Fruit fly (Drosophila melanogaster) whole organism, larva: ENCODE results near the gene CG42540.

Experiments
- noc ChIP-seq: fragments of 200-800 bp; sonication (Bioruptor generic); optimal IDR thresholded peaks from 3 replicates; lab custom pipeline; 2019; ENCODE audit warnings: missing biosample characterization, mild to moderate bottlenecking, missing genetic modification characterization, moderate library complexity

The CG42540 gene

DNA sequence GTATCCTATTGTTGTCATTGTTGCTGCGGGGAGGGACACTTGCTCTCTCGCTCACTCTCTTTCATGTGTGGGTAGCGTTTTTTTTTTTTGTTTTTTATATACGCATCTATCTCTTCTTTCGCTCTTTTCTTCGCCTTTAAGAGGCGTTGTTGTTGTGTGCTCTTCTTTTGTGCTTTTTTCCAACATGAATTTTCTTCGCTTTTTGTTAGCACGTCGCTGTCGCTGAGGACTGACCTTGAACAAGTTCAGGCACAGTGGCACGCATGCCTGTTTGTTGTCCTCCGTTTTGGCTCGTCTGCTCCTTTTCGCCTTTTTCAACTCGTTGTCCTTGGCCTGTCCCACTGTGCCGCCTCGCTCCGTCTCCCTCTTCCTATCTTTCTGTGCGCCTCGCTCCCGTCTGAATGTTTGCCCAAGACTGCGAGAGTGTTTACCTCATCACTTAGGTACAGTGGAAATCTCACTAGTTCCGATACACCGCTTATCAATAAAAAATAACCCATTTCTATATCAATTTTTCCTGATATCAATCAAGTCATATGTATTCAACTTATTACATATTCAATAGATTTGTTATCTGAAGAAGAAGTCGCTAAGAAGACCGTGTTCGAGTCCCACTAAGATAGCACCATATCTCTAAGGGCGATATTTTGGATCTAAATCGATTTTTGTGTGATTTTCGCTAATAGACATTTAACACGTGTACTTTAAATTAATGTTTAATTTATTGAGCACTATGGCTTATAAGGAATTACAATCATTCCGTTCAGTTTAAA, 12.7 kb upstream of the CG42540 start:
- TF ChIP-seq noc (tag; lab: Kevin White, UChicago), result peak; percentile 34

DNA sequence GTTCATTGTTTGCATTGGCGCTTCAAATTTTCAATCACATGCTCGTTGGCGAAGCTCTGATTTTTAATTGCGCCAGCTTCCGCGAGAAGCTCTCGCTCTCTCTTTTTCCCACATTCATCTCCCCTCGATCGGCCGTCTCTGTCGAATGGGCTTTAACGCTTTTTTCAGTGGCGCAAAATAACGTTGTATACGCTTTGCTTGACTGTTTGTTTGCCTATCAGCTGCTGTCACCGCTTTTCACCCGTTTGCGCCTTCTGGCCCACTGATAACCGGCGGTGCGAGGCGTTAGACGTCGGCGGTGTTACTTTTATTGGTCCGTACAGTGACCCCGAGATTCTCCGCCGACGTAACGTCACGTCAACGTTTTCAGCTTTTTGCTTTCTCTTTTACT, 12.1 kb upstream of the CG42540 start:
- no peak for TF ChIP-seq noc (tag; lab: Kevin White, UChicago)

- no peak for TF ChIP-seq noc (tag; lab: Kevin White, UChicago)
These were observed 11.3 kb upstream of the CG42540 start for dm6 chr3L:4544633-4545032.

DNA sequence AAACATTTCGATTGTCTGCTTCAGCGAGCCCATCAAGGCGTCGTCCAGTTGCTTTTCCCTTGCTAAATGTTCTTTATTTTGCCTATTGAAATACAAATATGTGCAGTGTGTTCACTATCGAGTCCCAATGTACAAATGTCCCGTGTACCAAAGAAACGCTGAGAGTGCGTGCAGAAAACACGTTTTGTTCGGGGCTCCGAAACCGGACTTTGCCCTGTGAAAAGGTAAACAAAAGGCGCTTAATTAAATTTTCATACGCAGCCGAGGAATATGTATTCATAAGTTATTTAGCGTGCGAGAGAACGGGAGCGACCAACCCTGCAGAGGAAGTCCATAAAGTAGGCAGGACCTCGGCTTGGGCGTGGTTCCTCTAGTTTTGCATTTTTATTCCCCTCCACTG, 10.7 kb upstream of the CG42540 start:
- no peak for TF ChIP-seq noc (tag; lab: Kevin White, UChicago)

- no peak for TF ChIP-seq noc (tag; lab: Kevin White, UChicago)
These were observed 10.2 kb upstream of the CG42540 start for dm6 chr3L:4545731-4546130.

- no peak for TF ChIP-seq noc (tag; lab: Kevin White, UChicago)
These were observed 9.2 kb upstream of the CG42540 start for dm6 chr3L:4546650-4547049.

dm6 chr3L:4548380-4548779, 7.5 kb upstream of the CG42540 start:
- no peak for TF ChIP-seq noc (tag; lab: Kevin White, UChicago)

dm6 chr3L:4549341-4549740, 6.5 kb upstream of the CG42540 start:
- TF ChIP-seq noc (tag; lab: Kevin White, UChicago), result no peak

dm6 chr3L:4550153-4550802, 5.6 kb upstream of the CG42540 start:
- TF ChIP-seq noc (tag; lab: Kevin White, UChicago), result peak; percentile 7

dm6 chr3L:4551810-4552209, 4.1 kb upstream of the CG42540 start:
- TF ChIP-seq noc (tag; lab: Kevin White, UChicago), result no peak

dm6 chr3L:4553395-4553794, 2.5 kb upstream of the CG42540 start:
- no peak for TF ChIP-seq noc (tag; lab: Kevin White, UChicago)

DNA sequence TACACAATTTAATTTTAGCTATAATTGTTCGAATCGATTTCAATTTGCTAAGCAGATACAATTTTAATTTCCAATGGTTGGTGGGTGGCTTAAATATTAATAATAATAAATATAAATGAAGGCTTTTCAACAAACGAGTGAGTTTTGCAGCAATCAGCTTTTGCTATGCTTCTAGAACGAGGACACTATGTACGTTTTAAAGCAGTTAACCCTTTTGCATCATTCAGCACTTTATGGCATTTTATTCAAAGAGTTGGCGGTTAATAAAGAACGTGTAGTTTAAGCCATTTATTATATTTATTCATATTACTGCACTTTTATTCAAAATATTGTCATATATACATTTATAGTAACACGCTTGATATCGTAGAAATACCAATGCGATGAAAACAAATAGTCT, 1.7 kb upstream of the CG42540 start:
- TF ChIP-seq noc (tag; lab: Kevin White, UChicago), result no peak

DNA sequence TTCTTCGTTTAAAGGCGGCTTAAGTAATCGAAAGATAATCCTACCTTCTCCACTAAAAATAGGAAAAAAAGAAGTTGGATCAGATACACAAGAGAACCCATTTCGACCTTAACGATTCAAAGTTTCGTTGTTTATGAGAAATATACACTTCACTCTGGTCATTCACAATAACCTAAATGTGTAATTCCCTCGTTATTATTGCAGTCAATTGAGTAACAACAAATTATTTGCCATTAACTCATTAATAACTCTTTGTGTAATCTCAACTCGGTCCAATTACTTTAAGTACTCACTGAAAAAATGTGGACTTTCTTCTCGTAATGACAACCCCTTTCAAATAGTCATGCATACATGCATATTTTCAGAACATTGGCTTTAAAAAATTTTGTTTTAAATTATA, 751 bp upstream of the CG42540 start, which contains the start of gene CG33777:
Gene CG33777, minus strand, starts transcription at position 101 of the 400 bp plus-strand sequence.
- no peak for TF ChIP-seq noc (tag; lab: Kevin White, UChicago)

- no peak for TF ChIP-seq noc (tag; lab: Kevin White, UChicago)
These were observed 1.0 kb downstream of the CG42540 start for dm6 chr3L:4556831-4557355.

DNA sequence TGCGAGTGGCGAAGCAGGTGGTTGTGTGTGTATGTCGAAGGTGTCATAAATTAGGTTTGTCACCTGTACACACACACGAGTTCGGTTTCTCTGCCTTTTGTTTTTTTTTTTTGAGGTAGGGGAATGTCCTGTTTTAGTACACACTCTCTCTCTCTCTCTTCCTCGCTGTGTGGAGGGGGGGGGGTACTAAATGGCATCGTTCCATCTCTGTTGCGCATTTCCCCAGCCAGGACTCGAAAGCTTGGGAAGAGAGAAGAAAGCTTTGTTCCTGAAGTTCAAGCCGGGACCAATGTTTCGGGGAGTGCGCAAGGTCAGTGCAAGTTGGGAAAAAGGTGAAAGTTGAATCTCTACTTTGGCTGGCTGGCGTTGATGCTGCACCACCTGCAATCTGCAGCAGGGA, 18.6 kb downstream of the CG42540 start:
- TF ChIP-seq noc (tag; lab: Kevin White, UChicago), result no peak

DNA sequence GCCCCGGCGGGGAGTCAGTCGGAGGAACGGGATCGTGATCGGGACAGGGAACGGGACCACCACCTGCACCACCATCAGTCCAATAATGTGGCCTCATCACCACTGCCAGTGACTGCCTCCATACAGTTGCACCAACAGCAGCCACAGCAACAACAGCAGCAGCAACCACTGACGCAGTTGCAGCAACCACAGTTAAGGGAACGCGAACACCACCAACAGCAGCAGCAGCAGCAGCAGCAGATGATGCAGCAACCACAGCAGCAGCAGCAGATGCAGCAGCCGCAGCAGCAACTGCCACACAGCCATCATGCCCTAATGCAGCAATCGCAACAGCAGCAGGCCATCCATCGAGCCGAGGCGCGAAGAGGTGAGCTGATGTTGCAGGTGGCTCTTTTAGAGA, 19.5 kb downstream of the CG42540 start:
- TF ChIP-seq noc (tag; lab: Kevin White, UChicago), result no peak

DNA sequence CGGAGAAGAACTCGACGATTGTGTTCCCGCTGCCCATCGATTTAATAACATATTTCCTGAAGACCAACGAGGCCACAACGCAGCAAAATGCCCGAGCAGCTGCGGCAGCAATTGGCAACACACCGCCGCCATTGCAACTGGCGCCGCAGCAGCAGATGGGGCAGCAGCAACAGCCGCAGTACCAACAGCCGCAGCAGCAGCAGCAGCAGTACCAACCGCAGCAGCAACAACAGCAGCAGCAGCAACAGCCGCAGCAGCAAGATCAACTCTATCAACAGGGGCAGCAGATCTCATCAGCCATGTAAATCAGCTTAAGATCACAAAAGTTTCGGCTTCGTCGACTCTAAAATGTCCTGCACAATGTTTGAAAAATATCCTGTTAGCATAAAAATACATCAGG, 34.2 kb downstream of the CG42540 start:
- TF ChIP-seq noc (tag; lab: Kevin White, UChicago), result no peak
